Fruit fly (Drosophila melanogaster) whole organism, wandering third instar larva: ENCODE data around the gene CG17472.

Experiments used
- CG9705 ChIP-seq: fragments of 200-800 bp; sonication (Bioruptor generic); optimal IDR thresholded peaks from 2 replicates; lab custom pipeline; 2018; ENCODE audit warnings: missing biosample characterization, mild to moderate bottlenecking, missing genetic modification characterization
- Dif ChIP-seq: fragments of 200-275, 200-300 bp; sonication (Bioruptor generic); optimal IDR thresholded peaks from 2 replicates; lab custom pipeline; 2018; ENCODE audit warnings: missing biosample characterization, missing genetic modification characterization; ENCODE audit not compliant: partially characterized antibody
- HLH106 ChIP-seq: fragments of 200-800 bp; optimal IDR thresholded peaks from 3 replicates; lab custom pipeline; 2019; ENCODE audit warnings: missing biosample characterization, mild to moderate bottlenecking, missing genetic modification characterization, moderate library complexity
- Hnf4 ChIP-seq: fragments of 200-800 bp; sonication (Bioruptor generic); optimal IDR thresholded peaks from 2 replicates; lab custom pipeline; 2016; ENCODE audit warnings: missing biosample characterization, mild to moderate bottlenecking, missing genetic modification characterization
- Hr78 ChIP-seq: fragments of >200 bp; optimal IDR thresholded peaks from 2 replicates; lab custom pipeline; 2017; ENCODE audit warnings: missing biosample characterization, missing genetic modification characterization
- Jra ChIP-seq: sonication (Bioruptor generic); optimal IDR thresholded peaks from 2 replicates; lab custom pipeline; 2016; ENCODE audit warnings: missing biosample characterization, missing genetic modification characterization
- foxo ChIP-seq, 2 experiments: fragments of 200-800 bp; sonication (Bioruptor generic); optimal IDR thresholded peaks; 2 replicates in 1 of 2; 3 replicates in 1 of 2; lab custom pipeline; 2016 to 2017; ENCODE audit warnings: missing biosample characterization in 2 of 2, missing genetic modification characterization in 2 of 2
- fru ChIP-seq: fragments of 200-800 bp; sonication (Bioruptor generic); optimal IDR thresholded peaks from 3 replicates; lab custom pipeline; 2016; ENCODE audit warnings: missing biosample characterization, mild to moderate bottlenecking, missing genetic modification characterization
- psq ChIP-seq: fragments of 200-800 bp; sonication (Bioruptor generic); optimal IDR thresholded peaks from 3 replicates; lab custom pipeline; 2017; ENCODE audit warnings: missing biosample characterization, mild to moderate bottlenecking, missing genetic modification characterization, moderate library complexity

- TF ChIP-seq foxo (GFP tag; optimal IDR thresholded peaks at IDR 0.05; lab: Kevin White, UChicago) = no peak
- TF ChIP-seq CG9705 (GFP tag; lab: Kevin White, UChicago) = no peak
- no peak for TF ChIP-seq Jra (GFP tag; lab: Kevin White, UChicago)
- no peak for TF ChIP-seq HLH106 (tag; lab: Kevin White, UChicago)
- no peak for TF ChIP-seq Dif (GFP tag; lab: Kevin White, UChicago)
- TF ChIP-seq Hr78 (GFP tag; lab: Kevin White, UChicago) = no peak
- no peak for TF ChIP-seq Hnf4 (GFP tag; lab: Kevin White, UChicago)
- no peak for TF ChIP-seq psq (GFP tag; lab: Kevin White, UChicago)
- no peak for TF ChIP-seq fru
Measured at dm6 chr2L:20604096-20604495, 30.2 kb upstream of the CG17472 start, which contains the start of gene CG31677.
